Fruit fly (Drosophila melanogaster): ENCODE results near the gene RecQ5.

The RecQ5 gene

DNA sequence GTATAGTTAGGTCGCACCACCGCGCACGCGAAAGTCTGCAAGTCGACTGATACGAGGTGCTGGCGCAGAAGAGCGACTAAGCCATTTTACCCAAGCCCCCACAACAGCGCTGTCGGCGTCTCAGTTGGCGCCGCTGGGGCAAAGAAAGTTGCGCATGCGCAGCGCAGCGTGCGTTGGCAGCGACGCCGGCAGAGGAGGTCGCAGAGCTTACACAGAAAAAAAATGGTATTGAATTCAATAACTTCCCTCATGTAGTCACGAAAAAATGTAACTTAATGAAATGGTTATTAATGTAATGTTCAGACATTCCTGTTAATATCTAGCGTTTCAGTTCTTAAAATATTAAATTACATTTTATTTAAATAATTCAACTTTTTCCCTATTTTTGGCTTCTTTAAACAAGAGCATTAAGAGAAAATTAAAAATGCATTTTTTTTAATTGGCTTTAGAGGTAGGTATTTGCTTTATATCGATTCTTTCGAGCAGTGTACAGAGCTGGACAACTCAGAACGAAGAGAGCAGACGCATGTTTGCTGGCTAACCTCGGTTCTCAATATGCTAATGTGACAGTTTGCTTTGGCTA, 46.3 kb upstream of the RecQ5 start, which contains the start of gene CG4914 (continued):
- TF ChIP-seq bcd (GFP tag; optimal IDR thresholded peaks at IDR 0.05) = peak; percentile 77
- TF ChIP-seq eyg (GFP tag; optimal IDR thresholded peaks at IDR 0.05) = no peak
- peak; percentile 41; the same call in 1 of the 2 replicates for TF ChIP-seq peb (GFP tag; IDR thresholded peaks at IDR 0.05)
- no peak for TF ChIP-seq dm (GFP tag; optimal IDR thresholded peaks at IDR 0.05)
- no peak for TF ChIP-seq wor (GFP tag; IDR thresholded peaks at IDR 0.05)
- no peak for TF ChIP-seq ham (GFP tag; IDR thresholded peaks at IDR 0.05)
- no peak for TF ChIP-seq CG11247 (GFP tag; IDR thresholded peaks at IDR 0.05)
- peak; percentile 66 for TF ChIP-seq ssp (GFP tag; IDR thresholded peaks at IDR 0.05)
- TF ChIP-seq Ets97D (GFP tag; optimal IDR thresholded peaks at IDR 0.05) = no peak
- TF ChIP-seq CTCF (GFP tag; optimal IDR thresholded peaks at IDR 0.05) = no peak
- TF ChIP-seq sna (GFP tag; IDR thresholded peaks at IDR 0.05; ENCODE audit: partially characterized antibody) = no peak
- TF ChIP-seq eve (GFP tag; optimal IDR thresholded peaks at IDR 0.05) = peak in 1 of 2 experiments; percentile 81
- no peak for TF ChIP-seq CG4854 (GFP tag; optimal IDR thresholded peaks at IDR 0.05)
- TF ChIP-seq CG10147 (GFP tag; optimal IDR thresholded peaks at IDR 0.05) = peak; percentile 53
- peak; percentile 41 for TF ChIP-seq CG13123 (GFP tag; optimal IDR thresholded peaks at IDR 0.05)
- TF ChIP-seq CG12236 (GFP tag; optimal IDR thresholded peaks at IDR 0.05) = no peak
- TF ChIP-seq CG8290 (GFP tag; optimal IDR thresholded peaks at IDR 0.05) = peak; percentile 71
- no peak for TF ChIP-seq CG8290 (tag; optimal IDR thresholded peaks at IDR 0.05)
- peak; percentile 68; the same call in 2 of the 3 replicates for TF ChIP-seq CG11093 (GFP tag; IDR thresholded peaks at IDR 0.05)
- peak; percentile 4 for TF ChIP-seq CrebB (tag; optimal IDR thresholded peaks at IDR 0.05)
- no peak for TF ChIP-seq CG9609 (GFP tag; optimal IDR thresholded peaks at IDR 0.05)
- TF ChIP-seq shn (GFP tag; optimal IDR thresholded peaks at IDR 0.05) = no peak
- peak; percentile 53 for TF ChIP-seq CG2116 (GFP tag; optimal IDR thresholded peaks at IDR 0.05)
- TF ChIP-seq Sox102F (GFP tag; optimal IDR thresholded peaks at IDR 0.05) = peak; percentile 88
- TF ChIP-seq Bteb2 (GFP tag; optimal IDR thresholded peaks at IDR 0.05) = peak; percentile 42
- no peak for TF ChIP-seq Atf-2 (GFP tag; optimal IDR thresholded peaks at IDR 0.05)
- no peak for TF ChIP-seq Scr (GFP tag; IDR thresholded peaks at IDR 0.05; ENCODE audit: partially characterized antibody)
- peak; percentile 88 for TF ChIP-seq CG8388 (GFP tag; optimal IDR thresholded peaks at IDR 0.05)
- no peak for TF ChIP-seq CG15073 (GFP tag; optimal IDR thresholded peaks at IDR 0.05)
- peak; percentile 44; the same call in 2 of the 3 replicates for TF ChIP-seq CG7357 (GFP tag; IDR thresholded peaks at IDR 0.05)
- peak; percentile 41 for TF ChIP-seq CG12219 (GFP tag; optimal IDR thresholded peaks at IDR 0.05)
- TF ChIP-seq CG13296 (GFP tag; optimal IDR thresholded peaks at IDR 0.05) = peak; percentile 27
- TF ChIP-seq CG9876 (GFP tag; optimal IDR thresholded peaks at IDR 0.05) = no peak
- TF ChIP-seq Hsf (GFP tag; optimal IDR thresholded peaks at IDR 0.05) = peak; percentile 42
- TF ChIP-seq CkIIα-i1 (GFP tag; IDR thresholded peaks at IDR 0.05) = no peak
- TF ChIP-seq MBD-R2 (GFP tag; IDR thresholded peaks at IDR 0.05) = peak; percentile 25; the same call in 1 of the 2 replicates
- TF ChIP-seq CG10543 (GFP tag; optimal IDR thresholded peaks at IDR 0.05) = no peak
- TF ChIP-seq Dref (GFP tag; IDR thresholded peaks at IDR 0.05) = no peak
- no peak for TF ChIP-seq Dfd (GFP tag; optimal IDR thresholded peaks at IDR 0.05)
- TF ChIP-seq CG8478 (optimal IDR thresholded peaks at IDR 0.05) = no peak
- peak; percentile 58 for TF ChIP-seq ara (GFP tag; IDR thresholded peaks at IDR 0.05)
- no peak for TF ChIP-seq Hr39 (optimal IDR thresholded peaks at IDR 0.05)
- no peak for TF ChIP-seq Mes4 (GFP tag; optimal IDR thresholded peaks at IDR 0.05)
- peak; percentile 61 for TF ChIP-seq Asciz (GFP tag; optimal IDR thresholded peaks at IDR 0.05)
- peak; percentile 94 for TF ChIP-seq Ssrp (tag; optimal IDR thresholded peaks at IDR 0.05)
- no peak for TF ChIP-seq tx (GFP tag; optimal IDR thresholded peaks at IDR 0.05)
- TF ChIP-seq CG18619 (GFP tag; optimal IDR thresholded peaks at IDR 0.05) = peak; percentile 76
- TF ChIP-seq CG10462 (GFP tag; optimal IDR thresholded peaks at IDR 0.05) = peak; percentile 48
- peak; percentile 81 to 93 for TF ChIP-seq bsh (GFP tag; optimal IDR thresholded peaks at IDR 0.05)
- peak in 1 of 2 experiments; percentile 30 for TF ChIP-seq Pdp1 (GFP tag; optimal IDR thresholded peaks at IDR 0.05)
- peak; percentile 59 for TF ChIP-seq CG12942 (GFP tag; optimal IDR thresholded peaks at IDR 0.05)
- TF ChIP-seq CG2120 (GFP tag; optimal IDR thresholded peaks at IDR 0.05) = peak; percentile 56
- TF ChIP-seq Dip3 (GFP tag; optimal IDR thresholded peaks at IDR 0.05) = no peak
